Fruit fly (Drosophila melanogaster): Measurements from ENCODE around the gene msk.

Gene msk

DNA sequence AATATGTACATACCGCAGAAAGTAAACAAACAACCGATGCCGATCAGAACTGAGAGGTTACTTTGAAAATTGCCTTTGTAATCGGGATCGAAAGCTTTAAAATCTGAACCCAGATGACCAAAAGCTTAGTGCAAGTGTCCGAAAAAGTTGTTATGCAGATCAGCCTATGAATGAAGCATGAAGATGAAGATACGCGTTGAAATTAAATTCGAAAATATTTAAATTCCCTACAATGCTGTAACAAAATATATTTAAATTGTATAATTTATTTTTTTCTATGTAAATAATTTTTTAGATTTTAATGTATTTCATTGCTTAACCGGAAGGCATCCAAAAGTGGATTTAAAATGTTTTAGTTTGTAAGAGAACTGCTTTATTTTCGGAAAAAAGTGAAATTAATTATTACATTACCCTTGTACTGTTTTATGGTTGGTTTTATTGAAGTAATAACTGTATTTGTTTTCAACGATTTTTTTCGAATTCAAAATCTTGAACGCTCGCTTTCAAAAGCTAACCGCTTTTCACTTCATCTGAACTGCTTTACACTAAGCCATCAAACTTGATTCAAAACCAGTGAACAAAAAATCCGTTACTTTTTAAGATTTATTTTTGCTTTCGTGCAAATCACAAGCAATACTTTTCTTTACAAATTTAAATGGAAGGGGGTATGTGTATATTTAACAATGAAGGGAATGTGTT, 43.9 kb downstream of the msk start, which contains the start of gene CG43886 (continued):
- TF ChIP-seq unc-4 (GFP tag; IDR thresholded peaks at IDR 0.05; ENCODE audit: partially characterized antibody) (no peak), lmd (GFP tag; IDR thresholded peaks at IDR 0.05) (no peak), CG31365 (tag; optimal IDR thresholded peaks at IDR 0.05) (peak; percentile 88), eve (GFP tag; optimal IDR thresholded peaks at IDR 0.05) (no peak), CG3995 (GFP tag; optimal IDR thresholded peaks at IDR 0.05) (peak; percentile 6), Dp (GFP tag; optimal IDR thresholded peaks at IDR 0.05) (peak; percentile 41), Myb (GFP tag; optimal IDR thresholded peaks at IDR 0.05) (peak; percentile 99), Atf6 (GFP tag; IDR thresholded peaks at IDR 0.05) (no peak), vvl (GFP tag; IDR thresholded peaks at IDR 0.05) (peak; percentile 49; the same call in 1 of the 2 replicates), usp (GFP tag; optimal IDR thresholded peaks at IDR 0.05) (no peak), ash1 (GFP tag; optimal IDR thresholded peaks at IDR 0.05) (no peak), gem (tag; optimal IDR thresholded peaks at IDR 0.05) (no peak)

DNA sequence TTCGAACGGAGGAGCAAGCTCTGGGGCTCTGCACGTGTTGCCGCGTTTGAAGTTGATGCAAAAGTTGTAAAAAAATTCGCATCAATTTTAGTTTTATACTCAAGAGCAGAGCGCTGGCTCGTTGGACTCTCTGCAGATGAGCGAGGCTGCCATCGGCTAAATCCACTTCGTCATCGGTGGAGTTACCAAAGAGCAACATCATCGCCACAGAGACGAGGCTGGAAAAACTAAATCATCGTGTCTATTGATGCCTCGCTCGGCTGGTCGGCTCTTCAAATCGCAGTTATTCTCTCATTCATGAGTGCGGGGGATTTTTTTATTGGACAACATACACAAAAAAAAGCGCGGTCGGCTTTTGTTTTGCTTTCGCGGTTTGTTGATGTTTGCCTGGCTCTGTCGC, 49.5 kb downstream of the msk start, which contains the start of gene CG13675:
Gene CG13675, minus strand, starts transcription at position 83 of the 400 bp plus-strand sequence.
- TF ChIP-seq sens (GFP tag) (peak; percentile 21), CTCF (GFP tag; optimal IDR thresholded peaks at IDR 0.05) (no peak), Deaf1 (tag; optimal IDR thresholded peaks at IDR 0.05) (peak; percentile 67), chinmo (GFP tag; IDR thresholded peaks at IDR 0.05; ENCODE audit: partially characterized antibody) (0 out of 4 replicates have a peak, but pooled peaks have one; percentile 50)

All from whole organism, embryonic.